Worm (Caenorhabditis elegans): ENCODE measurements around the gene Y54G11A.9.
A peak's percentile ranks its signal among the peaks of the same experiment; 100 is the strongest.
"Not testable (repeated sequence)": the region's sequence is repeated elsewhere in the genome, so short reads cannot be mapped to it uniquely, and the experiment has no call there.

Y54G11A.9 gene

DNA sequence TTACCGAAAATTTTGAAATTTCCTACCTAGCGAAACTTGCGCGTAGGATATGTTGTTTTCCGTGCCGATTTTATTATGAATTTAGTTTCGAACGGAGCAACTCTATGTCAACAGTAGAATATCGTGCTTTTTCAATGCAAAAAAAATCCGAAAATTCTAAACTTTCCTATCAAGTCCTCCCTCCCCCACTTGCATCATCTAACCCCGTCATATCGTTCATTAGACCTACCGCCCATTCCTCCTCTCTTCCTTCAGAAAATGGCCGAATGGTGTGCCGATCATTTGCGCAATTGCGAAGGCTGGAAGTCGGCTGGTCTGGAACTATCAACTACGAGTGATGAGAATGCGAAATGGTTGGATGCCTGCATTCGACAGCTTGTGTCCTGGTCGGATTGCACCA lies 49.2 kb downstream of the Y54G11A.9 start, which contains the start of gene Y54G11A.7:
Y54G11A.7 (plus strand) TSS at position 256 of the 400 bp plus-strand sequence.
- not testable (repeated sequence) for TF ChIP-seq ham-2 (GFP tag; optimal IDR thresholded peaks at IDR 0.05); unc-62 (GFP tag; optimal IDR thresholded peaks at IDR 0.05); M03D4.4 (tag; optimal IDR thresholded peaks at IDR 0.05)

ce11 chrII:14296320-14296719 lies 49.9 kb downstream of the Y54G11A.9 start:
- TF ChIP-seq elt-1 (tag; optimal IDR thresholded peaks at IDR 0.05; ENCODE audit: borderline replicate concordance, insufficient read depth) (no peak), blmp-1 (tag; optimal IDR thresholded peaks at IDR 0.05) (peak; percentile 22)

Data from whole organism, mixed stage, embryonic.